Fruit fly (Drosophila melanogaster) whole organism, embryonic: ENCODE results near the gene shf.

Source experiments
- C15 ChIP-seq: fragments of 200-800 bp; sonication (Bioruptor generic); IDR thresholded peaks from 3 replicates; pipeline ENCODE4 v1.3.6; 2022; ENCODE audit warnings: missing biosample characterization, missing genetic modification characterization
- CG14710 ChIP-seq: fragments of 200-800 bp; sonication (Bioruptor generic); optimal IDR thresholded peaks from 3 replicates; lab custom pipeline; 2019; ENCODE audit warnings: missing biosample characterization, mild to moderate bottlenecking, missing genetic modification characterization, moderate library complexity
- CG3407 ChIP-seq: fragments of 200-800 bp; sonication (Bioruptor generic); optimal IDR thresholded peaks from 2 replicates; lab custom pipeline; 2018; ENCODE audit warnings: missing biosample characterization, mild to moderate bottlenecking, missing genetic modification characterization
- CG4404 ChIP-seq: fragments of 200-800 bp; sonication (Bioruptor generic); IDR thresholded peaks from 2 replicates; pipeline ENCODE4 v1.3.6; 2022; ENCODE audit warnings: missing biosample characterization, missing genetic modification characterization
- hb ChIP-seq: fragments of 200-800 bp; sonication (Bioruptor generic); IDR thresholded peaks from 3 replicates; pipeline ENCODE4 v1.3.6; 2022; ENCODE audit warnings: missing biosample characterization, missing genetic modification characterization; ENCODE audit not compliant: partially characterized antibody

- TF ChIP-seq C15 (GFP tag; lab: Robert Waterston, UW), result no peak
- TF ChIP-seq CG14710, result no peak
- TF ChIP-seq hb (GFP tag; lab: Robert Waterston, UW), result no peak
- TF ChIP-seq CG3407 (GFP tag; lab: Kevin White, UChicago), result no peak
- TF ChIP-seq CG4404 (GFP tag; lab: Robert Waterston, UW), result no peak
These were observed 32.2 kb downstream of the shf start, which contains the start of gene CG14439 for dm6 chrX:6747244-6747643.
